Fruit fly (Drosophila melanogaster): ENCODE results near the gene promL.

Gene promL

dm6 chr3L:3070274-3071204 is 57.0 kb downstream of the promL start, which contains the start of the genes CG32486 and PAN3 (continued):
- TF ChIP-seq tup (GFP tag; optimal IDR thresholded peaks at IDR 0.05) (no peak), NC2β (GFP tag; optimal IDR thresholded peaks at IDR 0.05) (peak; percentile 59), CG4424 (GFP tag; optimal IDR thresholded peaks at IDR 0.05) (peak; percentile 42), Spps (tag; optimal IDR thresholded peaks at IDR 0.05) (no peak), MTF-1 (GFP tag; optimal IDR thresholded peaks at IDR 0.05; ENCODE audit: borderline replicate concordance) (peak; percentile 77), CG7786 (GFP tag; optimal IDR thresholded peaks at IDR 0.05) (no peak), CG17359 (tag; optimal IDR thresholded peaks at IDR 0.05) (peak; percentile 39), sna (GFP tag; IDR thresholded peaks at IDR 0.05; ENCODE audit: partially characterized antibody) (peak; percentile 76; the same call in 1 of the 2 replicates), CG17186 (GFP tag; optimal IDR thresholded peaks at IDR 0.05) (peak; percentile 51), B-H2 (GFP tag; optimal IDR thresholded peaks at IDR 0.05) (peak; percentile 79), CG5180 (GFP tag; optimal IDR thresholded peaks at IDR 0.05) (peak; percentile 19), ci (GFP tag; IDR thresholded peaks at IDR 0.05) (peak; percentile 60; the same call in 1 of the 3 replicates), CG12236 (GFP tag; optimal IDR thresholded peaks at IDR 0.05) (no peak), CG11560 (tag; IDR thresholded peaks at IDR 0.05) (peak; percentile 22; the same call in 1 of the 3 replicates), Nf-YB (GFP tag; optimal IDR thresholded peaks at IDR 0.05) (peak; percentile 32), CG8281 (tag; optimal IDR thresholded peaks at IDR 0.05) (no peak), sens-2 (GFP tag; IDR thresholded peaks at IDR 0.05) (no peak), ato (GFP tag; IDR thresholded peaks at IDR 0.05; ENCODE audit: partially characterized antibody) (peak; percentile 75), Dref (GFP tag; IDR thresholded peaks at IDR 0.05) (peak; percentile 95), CG12744 (GFP tag; optimal IDR thresholded peaks at IDR 0.05) (peak; percentile 5), CG13123 (GFP tag; optimal IDR thresholded peaks at IDR 0.05) (peak; percentile 20), ewg (GFP tag; optimal IDR thresholded peaks at IDR 0.05) (peak; percentile 26), Side (GFP tag; optimal IDR thresholded peaks at IDR 0.05) (peak; percentile 69), fd3F (GFP tag; optimal IDR thresholded peaks at IDR 0.05) (peak; percentile 9), CG8388 (GFP tag; optimal IDR thresholded peaks at IDR 0.05) (peak; percentile 16), CG33213 (GFP tag; optimal IDR thresholded peaks at IDR 0.05) (peak; percentile 48), HLH3B (GFP tag; IDR thresholded peaks at IDR 0.05) (peak; percentile 19; the same call in 1 of the 2 replicates), cas (GFP tag; IDR thresholded peaks at IDR 0.05) (peak; percentile 18; the same call in 1 of the 2 replicates), CG7928 (GFP tag; optimal IDR thresholded peaks at IDR 0.05) (peak; percentile 94), ap (GFP tag; IDR thresholded peaks at IDR 0.05) (no peak), lola (GFP tag; optimal IDR thresholded peaks at IDR 0.05) (no peak), eve (GFP tag; optimal IDR thresholded peaks at IDR 0.05) (no peak), NfI (GFP tag; optimal IDR thresholded peaks at IDR 0.05) (peak; percentile 45), jumu (GFP tag; optimal IDR thresholded peaks at IDR 0.05) (no peak), pan (optimal IDR thresholded peaks at IDR 0.05) (no peak), pan (GFP tag; optimal IDR thresholded peaks at IDR 0.05 in 1 of 2, IDR thresholded peaks at IDR 0.05 in 1 of 2) (no peak), aop (GFP tag; IDR thresholded peaks at IDR 0.05) (peak; percentile 96), CG3065 (GFP tag; optimal IDR thresholded peaks at IDR 0.05) (peak; percentile 3), CG15479 (GFP tag; optimal IDR thresholded peaks at IDR 0.05) (no peak), CG10654 (GFP tag; optimal IDR thresholded peaks at IDR 0.05) (peak; percentile 8), CG10431 (GFP tag; optimal IDR thresholded peaks at IDR 0.05) (peak; percentile 62), CG4820 (GFP tag; optimal IDR thresholded peaks at IDR 0.05) (no peak), Sry-β (GFP tag; optimal IDR thresholded peaks at IDR 0.05) (no peak), E2f1 (GFP tag; IDR thresholded peaks at IDR 0.05) (0 out of 2 replicates have a peak, but pooled peaks have one; percentile 10), CG30020 (tag; optimal IDR thresholded peaks at IDR 0.05) (peak; percentile 67), Jarid2 (GFP tag; optimal IDR thresholded peaks at IDR 0.05) (peak; percentile 94), CG10462 (GFP tag; optimal IDR thresholded peaks at IDR 0.05) (no peak), yki (optimal IDR thresholded peaks at IDR 0.05) (no peak)
